Fruit fly (Drosophila melanogaster): ENCODE measurements around the gene Lrr47.
A peak's percentile ranks its signal among the peaks of the same experiment; 100 is the strongest.

Gene Lrr47

DNA sequence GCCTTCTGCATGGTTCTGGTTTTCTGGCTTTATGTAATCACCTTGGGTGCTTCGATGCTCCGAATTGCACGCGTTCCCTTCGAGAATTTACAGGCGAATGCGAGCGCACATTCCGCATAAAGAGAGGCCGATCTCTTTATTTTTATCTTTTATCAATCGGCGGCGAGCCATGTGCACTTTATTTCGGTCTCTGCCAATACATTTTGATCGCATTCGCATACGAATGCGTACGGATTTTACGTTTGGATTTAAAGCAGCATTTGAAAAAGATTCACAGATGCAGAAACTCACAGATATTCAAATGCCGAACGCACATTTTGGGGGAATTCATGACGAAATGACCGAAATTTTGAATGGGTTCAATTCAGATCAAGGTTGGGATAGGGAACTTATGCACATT is 25.8 kb upstream of the Lrr47 start, which contains the start of gene CG13144:
CG13144 (minus strand) TSS at position 101 of the 400 bp plus-strand sequence.
- no peak for TF ChIP-seq topi (GFP tag; optimal IDR thresholded peaks at IDR 0.05)
- TF ChIP-seq CG3919 (GFP tag; optimal IDR thresholded peaks at IDR 0.05) = no peak
- TF ChIP-seq Hr39 (GFP tag; optimal IDR thresholded peaks at IDR 0.05) = no peak
- no peak for TF ChIP-seq vri (GFP tag; optimal IDR thresholded peaks at IDR 0.05)
- no peak for TF ChIP-seq CG7368 (GFP tag; optimal IDR thresholded peaks at IDR 0.05)
- no peak for TF ChIP-seq CG8119 (GFP tag; IDR thresholded peaks at IDR 0.05)
- TF ChIP-seq Lpt (GFP tag; optimal IDR thresholded peaks at IDR 0.05) = no peak
- no peak for TF ChIP-seq CG8632 (GFP tag; optimal IDR thresholded peaks at IDR 0.05)
- no peak for TF ChIP-seq eg (GFP tag; IDR thresholded peaks at IDR 0.05)
- no peak for TF ChIP-seq CG11762 (GFP tag; optimal IDR thresholded peaks at IDR 0.05; ENCODE audit: insufficient read depth)
- no peak for TF ChIP-seq Sox102F (GFP tag; optimal IDR thresholded peaks at IDR 0.05)
- TF ChIP-seq Sox15 (GFP tag; optimal IDR thresholded peaks at IDR 0.05) = no peak

dm6 chr2L:10495495-10495894 is 21.6 kb upstream of the Lrr47 start:
- no peak for TF ChIP-seq fd85E (GFP tag; optimal IDR thresholded peaks at IDR 0.05)
- peak; percentile 57 for TF ChIP-seq fkh (GFP tag; optimal IDR thresholded peaks at IDR 0.05)

DNA sequence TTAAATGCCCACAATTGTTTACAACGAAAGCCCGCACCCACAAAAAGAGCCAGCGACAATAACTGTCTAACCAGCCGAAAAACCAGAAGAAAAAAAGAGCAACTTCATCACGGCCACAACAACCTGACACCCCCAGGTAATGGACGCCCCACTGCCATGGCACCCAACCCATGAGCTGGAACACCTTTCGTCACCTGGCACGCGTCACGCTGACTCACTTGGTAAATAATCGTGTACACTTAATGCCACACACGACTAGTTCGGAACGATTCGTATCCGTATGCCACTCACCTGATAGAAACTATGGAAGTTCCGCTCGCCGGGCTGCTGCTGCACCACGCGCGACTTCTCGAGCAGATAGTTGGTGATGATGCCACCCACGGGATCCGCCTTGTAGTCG is 20.8 kb upstream of the Lrr47 start:
- TF ChIP-seq CG6276 (GFP tag; optimal IDR thresholded peaks at IDR 0.05) = no peak
- no peak for TF ChIP-seq CG16779 (tag; optimal IDR thresholded peaks at IDR 0.05)
- TF ChIP-seq svp (GFP tag) = no peak
- TF ChIP-seq Ets96B (tag; optimal IDR thresholded peaks at IDR 0.05) = no peak
- TF ChIP-seq fd85E (GFP tag; optimal IDR thresholded peaks at IDR 0.05) = no peak
- TF ChIP-seq CG8119 (GFP tag; IDR thresholded peaks at IDR 0.05) = no peak
- TF ChIP-seq topi (GFP tag; optimal IDR thresholded peaks at IDR 0.05) = no peak
- TF ChIP-seq fkh (GFP tag; optimal IDR thresholded peaks at IDR 0.05) = peak; percentile 51

DNA sequence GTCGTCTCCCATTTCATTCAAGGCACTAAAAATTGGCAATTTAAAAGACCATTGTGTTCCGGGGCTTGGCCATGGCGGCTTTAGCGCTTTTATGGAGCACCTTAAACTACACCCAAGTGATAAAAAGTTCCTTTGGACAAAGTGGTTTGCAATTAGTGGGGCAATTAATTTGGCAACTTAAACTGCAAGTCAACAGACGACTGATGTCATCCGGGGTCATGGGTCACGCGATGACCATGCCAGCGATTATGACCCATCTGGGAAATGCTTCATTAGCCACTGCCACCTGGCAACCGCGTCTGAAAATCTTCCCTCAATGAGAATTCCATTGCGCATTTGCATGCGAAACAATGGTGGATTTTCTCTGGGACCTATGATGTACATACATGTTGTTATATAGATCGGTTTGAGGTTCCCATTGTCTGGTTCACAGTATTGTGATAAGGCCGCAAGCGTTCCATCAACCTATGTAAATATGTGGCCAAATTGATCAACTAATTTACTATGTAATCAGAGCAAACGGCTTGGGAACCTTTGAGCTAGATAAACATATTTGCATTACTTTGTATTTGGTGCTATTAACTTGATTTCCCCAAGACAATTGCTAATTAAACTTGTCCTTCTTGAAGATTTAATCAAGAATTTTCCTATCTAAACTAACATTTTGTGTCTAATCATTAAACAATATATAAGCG is 19.9 kb upstream of the Lrr47 start:
- TF ChIP-seq svp (GFP tag) (peak; percentile 80), fkh (GFP tag; optimal IDR thresholded peaks at IDR 0.05) (peak; percentile 68), spab (GFP tag; optimal IDR thresholded peaks at IDR 0.05) (no peak), achi (GFP tag; optimal IDR thresholded peaks at IDR 0.05) (no peak)

- TF ChIP-seq CG7368 (GFP tag; optimal IDR thresholded peaks at IDR 0.05) (no peak), fkh (GFP tag; optimal IDR thresholded peaks at IDR 0.05) (peak; percentile 46), svp (GFP tag) (peak; percentile 42)
Measured at dm6 chr2L:10499608-10500007, 17.5 kb upstream of the Lrr47 start.

DNA sequence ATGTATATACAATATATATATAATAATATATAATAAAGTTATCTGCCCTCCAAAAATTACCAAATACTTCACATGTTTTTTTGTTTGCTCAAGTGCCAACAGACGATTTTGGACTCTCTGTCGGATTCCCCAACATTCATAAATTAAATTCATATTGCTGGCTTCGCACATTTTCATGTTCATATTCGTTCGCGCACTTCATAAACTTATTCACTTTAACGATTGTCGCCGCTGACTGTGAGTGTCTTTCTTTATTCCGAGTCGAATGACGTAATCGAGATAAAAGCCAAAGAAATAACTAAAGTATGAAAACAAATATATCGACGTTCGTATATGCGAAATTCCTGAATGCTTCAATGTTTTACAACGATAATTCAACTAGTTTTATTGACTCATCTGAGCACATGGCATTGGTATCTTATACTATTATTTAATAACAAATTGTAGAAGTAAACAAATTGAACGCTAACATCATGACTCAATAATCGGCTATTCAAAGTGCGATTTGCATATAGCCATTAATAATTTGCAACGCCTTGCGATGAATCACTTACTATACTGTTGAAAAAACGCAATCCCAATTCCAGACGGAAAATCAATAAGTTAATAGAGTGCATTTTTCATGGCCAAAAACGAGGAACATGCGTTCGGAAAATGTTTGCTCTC is 16.7 kb upstream of the Lrr47 start:
- TF ChIP-seq CG8319 (GFP tag; optimal IDR thresholded peaks at IDR 0.05) (no peak), CG1621 (tag; optimal IDR thresholded peaks at IDR 0.05) (no peak), pdm3 (GFP tag; optimal IDR thresholded peaks at IDR 0.05) (no peak), Eip75B (GFP tag; optimal IDR thresholded peaks at IDR 0.05) (no peak), eg (GFP tag; IDR thresholded peaks at IDR 0.05) (no peak), CG8632 (GFP tag; optimal IDR thresholded peaks at IDR 0.05) (no peak), svp (GFP tag) (no peak), CG6163 (GFP tag; IDR thresholded peaks at IDR 0.05) (no peak), CG10669 (GFP tag; optimal IDR thresholded peaks at IDR 0.05) (no peak), CG31627 (GFP tag; optimal IDR thresholded peaks at IDR 0.05) (no peak), Hr4 (GFP tag; optimal IDR thresholded peaks at IDR 0.05) (no peak), vri (GFP tag; optimal IDR thresholded peaks at IDR 0.05) (peak; percentile 87), dsx (GFP tag; optimal IDR thresholded peaks at IDR 0.05; ENCODE audit: poor library complexity, severe bottlenecking) (no peak), CG11762 (GFP tag; optimal IDR thresholded peaks at IDR 0.05; ENCODE audit: insufficient read depth) (no peak), CG10631 (GFP tag; optimal IDR thresholded peaks at IDR 0.05) (no peak), Eip78C (GFP tag) (no peak), fkh (GFP tag; optimal IDR thresholded peaks at IDR 0.05) (peak; percentile 51)
